Fruit fly (Drosophila melanogaster): ENCODE results near the gene Taf12.

Gene Taf12

DNA sequence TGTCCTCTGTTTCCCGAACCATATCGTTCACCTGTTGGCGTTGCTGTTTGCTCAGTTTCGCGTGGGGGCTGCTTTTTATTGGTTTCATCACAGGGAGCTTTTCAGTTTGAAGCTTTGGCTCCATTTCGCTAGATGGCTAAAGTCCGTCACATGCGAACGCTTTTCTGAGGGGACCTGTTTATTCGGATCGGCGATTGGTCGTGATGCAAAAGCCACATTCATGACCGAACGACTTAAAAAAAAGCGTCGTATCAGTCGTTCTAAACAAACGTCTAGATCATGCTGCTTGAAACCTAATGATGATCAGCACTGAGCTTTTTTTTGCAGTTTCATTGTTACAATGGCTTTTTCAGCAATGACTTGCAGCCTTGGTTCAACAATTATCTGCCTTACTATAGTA is 10.4 kb upstream of the Taf12 start, which contains the start of gene CG6908 (continued):
- TF ChIP-seq hbn (GFP tag; IDR thresholded peaks at IDR 0.05; ENCODE audit: partially characterized antibody) (no peak), pb (GFP tag; optimal IDR thresholded peaks at IDR 0.05) (no peak), fd64A (GFP tag; optimal IDR thresholded peaks at IDR 0.05) (no peak), CG34422 (GFP tag; IDR thresholded peaks at IDR 0.05) (no peak), gt (GFP tag; IDR thresholded peaks at IDR 0.05) (no peak), amos (GFP tag; IDR thresholded peaks at IDR 0.05; ENCODE audit: partially characterized antibody) (peak; percentile 21; the same call in 1 of the 2 replicates), Doc2 (GFP tag; IDR thresholded peaks at IDR 0.05) (no peak), CG10543 (GFP tag; optimal IDR thresholded peaks at IDR 0.05) (no peak), toy (GFP tag; IDR thresholded peaks at IDR 0.05) (no peak), Asciz (GFP tag; optimal IDR thresholded peaks at IDR 0.05) (no peak), CG12744 (GFP tag; optimal IDR thresholded peaks at IDR 0.05) (no peak), Nf-YC (tag; optimal IDR thresholded peaks at IDR 0.05) (peak; percentile 84), ewg (GFP tag; optimal IDR thresholded peaks at IDR 0.05) (no peak), knrl (GFP tag; IDR thresholded peaks at IDR 0.05; ENCODE audit: partially characterized antibody) (no peak), CG6854 (GFP tag; optimal IDR thresholded peaks at IDR 0.05) (no peak), aop (GFP tag; IDR thresholded peaks at IDR 0.05) (no peak), CG7987 (GFP tag; optimal IDR thresholded peaks at IDR 0.05) (no peak), CG12219 (GFP tag; optimal IDR thresholded peaks at IDR 0.05) (no peak), ranshi (GFP tag; IDR thresholded peaks at IDR 0.05) (no peak), CG34376 (GFP tag; optimal IDR thresholded peaks at IDR 0.05) (peak; percentile 46), Atf3 (GFP tag; optimal IDR thresholded peaks at IDR 0.05) (no peak), corto (GFP tag; optimal IDR thresholded peaks at IDR 0.05) (no peak), CG17328 (GFP tag; IDR thresholded peaks at IDR 0.05) (no peak), CG15514 (GFP tag; optimal IDR thresholded peaks at IDR 0.05) (peak; percentile 5), so (GFP tag; IDR thresholded peaks at IDR 0.05) (no peak), Nf-YB (GFP tag; optimal IDR thresholded peaks at IDR 0.05) (peak; percentile 83), her (GFP tag; optimal IDR thresholded peaks at IDR 0.05) (peak; percentile 50), Adf1 (GFP tag; IDR thresholded peaks at IDR 0.05) (no peak), cwo (GFP tag; optimal IDR thresholded peaks at IDR 0.05) (no peak), Hr51 (GFP tag; optimal IDR thresholded peaks at IDR 0.05) (no peak), NfI (GFP tag; optimal IDR thresholded peaks at IDR 0.05) (no peak), prd (optimal IDR thresholded peaks at IDR 0.05) (no peak), prd (GFP tag; IDR thresholded peaks at IDR 0.05) (no peak), dysf (GFP tag; IDR thresholded peaks at IDR 0.05) (no peak), exex (tag; optimal IDR thresholded peaks at IDR 0.05) (peak; percentile 68), CG32767 (GFP tag; IDR thresholded peaks at IDR 0.05) (no peak), CG2199 (GFP tag; IDR thresholded peaks at IDR 0.05) (no peak), CG8388 (GFP tag; optimal IDR thresholded peaks at IDR 0.05) (no peak), az2 (GFP tag; optimal IDR thresholded peaks at IDR 0.05) (no peak), lola (GFP tag; optimal IDR thresholded peaks at IDR 0.05) (no peak), org-1 (GFP tag; optimal IDR thresholded peaks at IDR 0.05) (no peak), Camta (GFP tag; optimal IDR thresholded peaks at IDR 0.05) (no peak), BtbVII (GFP tag; optimal IDR thresholded peaks at IDR 0.05) (no peak), B-H2 (GFP tag; optimal IDR thresholded peaks at IDR 0.05) (peak; percentile 71), bbx (GFP tag; IDR thresholded peaks at IDR 0.05; ENCODE audit: partially characterized antibody) (no peak), sens-2 (GFP tag; IDR thresholded peaks at IDR 0.05) (no peak), Dref (GFP tag; IDR thresholded peaks at IDR 0.05) (no peak), Bgb (GFP tag; IDR thresholded peaks at IDR 0.05; ENCODE audit: partially characterized antibody) (no peak), CG18599 (GFP tag; optimal IDR thresholded peaks at IDR 0.05) (peak; percentile 10), tgo (GFP tag; IDR thresholded peaks at IDR 0.05) (no peak), sim (GFP tag; IDR thresholded peaks at IDR 0.05) (no peak)

Measured in whole organism, embryonic.